Worm (Caenorhabditis elegans) whole organism, L3 larva: ENCODE measurements around the gene K04B12.2.

ENCODE experiments used
- R02D3.7 ChIP-seq: fragments of 150-350 bp; optimal IDR thresholded peaks from 2 replicates; lab custom pipeline; 2014; ENCODE audit warnings: missing biosample characterization, missing genetic modification characterization
- ZK546.5 ChIP-seq: sonication (generic microtip); optimal IDR thresholded peaks from 2 replicates; lab custom pipeline; 2017; ENCODE audit warnings: missing biosample characterization, missing genetic modification characterization
- ceh-82 ChIP-seq: fragments of 150-350 bp; optimal IDR thresholded peaks from 2 replicates; lab custom pipeline; 2014; ENCODE audit warnings: missing biosample characterization, missing genetic modification characterization
- elt-3 ChIP-seq, 3 experiments: fragments of 150-350 bp in 1 of 3; sonication (generic microtip) in 2 of 3; optimal IDR thresholded peaks; 2 replicates in 2 of 3; 4 replicates in 1 of 3; lab custom pipeline; 2014 to 2017; ENCODE audit warnings: missing biosample characterization in 3 of 3, missing genetic modification characterization in 3 of 3
- hmg-11 ChIP-seq: sonication (generic microtip); optimal IDR thresholded peaks from 2 replicates; lab custom pipeline; 2016; ENCODE audit warnings: missing genetic modification characterization, missing compliant biosample characterization
- jun-1 ChIP-seq: fragments of 150-350 bp; optimal IDR thresholded peaks from 2 replicates; lab custom pipeline; 2014; ENCODE audit warnings: missing biosample characterization, missing genetic modification reagents, missing genetic modification characterization
- tbx-2 ChIP-seq: sonication (generic microtip); optimal IDR thresholded peaks from 2 replicates; lab custom pipeline; 2016; ENCODE audit warnings: mild to moderate bottlenecking, missing genetic modification characterization, missing compliant biosample characterization
- unc-62 ChIP-seq: fragments of 150-350 bp; sonication (generic microtip); optimal IDR thresholded peaks from 4 replicates; lab custom pipeline; 2014; ENCODE audit warnings: missing biosample characterization, missing genetic modification reagents, missing genetic modification characterization

- peak; percentile 86 for TF ChIP-seq hmg-11 (tag; lab: Kevin White, UChicago)
- no peak for TF ChIP-seq R02D3.7 (tag; lab: Kevin White, UChicago)
- no peak for TF ChIP-seq unc-62 (GFP tag; lab: Kevin White, UChicago)
- peak in 1 of 3 experiments; percentile 6 for TF ChIP-seq elt-3 (tag; optimal IDR thresholded peaks at IDR 0.05; lab: Kevin White, UChicago)
- TF ChIP-seq jun-1 (tag; lab: Kevin White, UChicago): peak; percentile 60
- no peak for TF ChIP-seq ceh-82
- peak; percentile 16 for TF ChIP-seq tbx-2 (tag; lab: Kevin White, UChicago)
- no peak for TF ChIP-seq ZK546.5 (tag; lab: Kevin White, UChicago)
Observed at ce11 chrII:14399595-14399994, 38.2 kb downstream of the K04B12.2 start.
